Worm (Caenorhabditis elegans) whole organism, young adult: Measurements from ENCODE around the gene tbc-3.

Experiments used
- B0336.3 ChIP-seq: fragments of 200-800 bp; sonication (Bioruptor generic); IDR thresholded peaks from 2 replicates; pipeline ENCODE4 v1.3.6; 2022; ENCODE audit warnings: missing genetic modification characterization, missing compliant biosample characterization
- C06A6.2 ChIP-seq: fragments of 200-800 bp; sonication (Bioruptor generic); conservative IDR thresholded peaks from 2 replicates; pipeline ENCODE4 v1.3.6; 2022; ENCODE audit warnings: missing genetic modification characterization, missing compliant biosample characterization
- D2030.7 ChIP-seq: fragments of 200-800 bp; sonication (Bioruptor generic); IDR thresholded peaks from 2 replicates; pipeline ENCODE4 v1.3.6; 2022; ENCODE audit warnings: missing genetic modification reagents, missing genetic modification characterization, missing compliant biosample characterization
- F37B4.10 ChIP-seq: fragments of 200-800 bp; sonication (Bioruptor generic); IDR thresholded peaks from 2 replicates; pipeline ENCODE4 v1.3.6; 2022; ENCODE audit warnings: missing genetic modification characterization, missing compliant biosample characterization
- F57A8.1 ChIP-seq: fragments of 200-800 bp; sonication (Bioruptor generic); optimal IDR thresholded peaks from 2 replicates; lab custom pipeline; 2018; ENCODE audit warnings: mild to moderate bottlenecking, missing genetic modification characterization, moderate library complexity, missing compliant biosample characterization
- K12H6.12 ChIP-seq: fragments of 200-800 bp; sonication (Bioruptor generic); optimal IDR thresholded peaks from 2 replicates; lab custom pipeline; 2018; ENCODE audit warnings: mild to moderate bottlenecking, missing genetic modification characterization, missing compliant biosample characterization
- T07F8.4 ChIP-seq: sonication (generic microtip); optimal IDR thresholded peaks from 2 replicates; lab custom pipeline; 2016; ENCODE audit warnings: mild to moderate bottlenecking, missing genetic modification characterization, moderate library complexity, missing compliant biosample characterization
- T26A5.8 ChIP-seq: sonication (generic microtip); optimal IDR thresholded peaks from 2 replicates; lab custom pipeline; 2016; ENCODE audit warnings: missing genetic modification characterization, missing compliant biosample characterization
- Y53F4B.3 ChIP-seq: fragments of 200-800 bp; sonication (Bioruptor generic); IDR thresholded peaks from 2 replicates; pipeline ENCODE4 v1.3.6; 2022; ENCODE audit warnings: missing genetic modification reagents, missing genetic modification characterization, missing compliant biosample characterization
- Y56A3A.18 ChIP-seq: fragments of 200-800 bp; sonication (Bioruptor generic); IDR thresholded peaks from 2 replicates; pipeline ENCODE4 v1.3.6; 2022; ENCODE audit warnings: missing genetic modification reagents, missing genetic modification characterization, missing compliant biosample characterization
- Y67H2A.10 ChIP-seq: fragments of 200-800 bp; sonication (Bioruptor generic); conservative IDR thresholded peaks from 2 replicates; pipeline ENCODE4 v1.3.6; 2022; ENCODE audit warnings: missing genetic modification reagents, missing genetic modification characterization, missing compliant biosample characterization
- Y79H2A.3 ChIP-seq: fragments of 200-800 bp; sonication (Bioruptor generic); conservative IDR thresholded peaks from 2 replicates; pipeline ENCODE4 v1.3.6; 2022; ENCODE audit warnings: missing genetic modification reagents, missing genetic modification characterization, missing compliant biosample characterization
- Y95B8A.8 ChIP-seq: fragments of 200-800 bp; sonication (Bioruptor generic); IDR thresholded peaks from 2 replicates; pipeline ENCODE4 v1.3.6; 2022; ENCODE audit warnings: missing genetic modification reagents, missing genetic modification characterization, missing compliant biosample characterization
- akir-1 ChIP-seq: fragments of 200-800 bp; sonication (Bioruptor generic); optimal IDR thresholded peaks from 2 replicates; lab custom pipeline; 2018; ENCODE audit warnings: mild to moderate bottlenecking, missing genetic modification characterization, moderate library complexity, missing compliant biosample characterization
- aptf-2 ChIP-seq: fragments of 200-800 bp; sonication (Bioruptor generic); conservative IDR thresholded peaks from 2 replicates; pipeline ENCODE4 v1.3.6; 2022; ENCODE audit warnings: missing genetic modification reagents, missing genetic modification characterization, missing compliant biosample characterization
- athp-1 ChIP-seq: sonication (generic microtip); optimal IDR thresholded peaks from 2 replicates; lab custom pipeline; 2017; ENCODE audit warnings: mild to moderate bottlenecking, missing genetic modification characterization, missing compliant biosample characterization
- bed-1 ChIP-seq: fragments of 200-800 bp; sonication (Bioruptor generic); IDR thresholded peaks from 2 replicates; pipeline ENCODE4 v1.3.6; 2022; ENCODE audit warnings: missing genetic modification reagents, missing genetic modification characterization, missing compliant biosample characterization
- ccch-3 ChIP-seq: fragments of 200-800 bp; sonication (Bioruptor generic); optimal IDR thresholded peaks from 2 replicates; lab custom pipeline; 2018; ENCODE audit warnings: mild to moderate bottlenecking, missing genetic modification characterization, missing compliant biosample characterization
- ceh-27 ChIP-seq: fragments of 200-800 bp; sonication (Bioruptor generic); optimal IDR thresholded peaks from 2 replicates; lab custom pipeline; 2018; ENCODE audit warnings: mild to moderate bottlenecking, missing genetic modification characterization, moderate library complexity, missing compliant biosample characterization
- ceh-58 ChIP-seq: fragments of 200-800 bp; sonication (Bioruptor generic); IDR thresholded peaks from 2 replicates; pipeline ENCODE4 v1.3.6; 2022; ENCODE audit warnings: missing genetic modification characterization, missing compliant biosample characterization
- ceh-79 ChIP-seq: sonication (generic microtip); optimal IDR thresholded peaks from 2 replicates; lab custom pipeline; 2017; ENCODE audit warnings: mild to moderate bottlenecking, missing genetic modification characterization, missing compliant biosample characterization
- die-1 ChIP-seq: sonication (generic microtip); optimal IDR thresholded peaks from 2 replicates; lab custom pipeline; 2016; ENCODE audit warnings: missing genotype, mild to moderate bottlenecking, missing genetic modification characterization, missing compliant biosample characterization
- efl-1 ChIP-seq: fragments of 150-350 bp; optimal IDR thresholded peaks from 2 replicates; lab custom pipeline; 2014; ENCODE audit warnings: missing biosample characterization, missing genetic modification reagents, missing genetic modification characterization
- egl-18 ChIP-seq: fragments of 200-800 bp; sonication (Bioruptor generic); IDR thresholded peaks from 2 replicates; pipeline ENCODE4 v1.3.6; 2022; ENCODE audit warnings: missing genetic modification reagents, missing genetic modification characterization, missing compliant biosample characterization
- egrh-3 ChIP-seq: fragments of 200-800 bp; sonication (Bioruptor generic); IDR thresholded peaks from 2 replicates; pipeline ENCODE4 v1.3.6; 2022; ENCODE audit warnings: missing genetic modification reagents, missing genetic modification characterization, missing compliant biosample characterization
- ekl-4 ChIP-seq: fragments of 200-800 bp; sonication (Bioruptor generic); IDR thresholded peaks from 2 replicates; pipeline ENCODE4 v1.3.6; 2022; ENCODE audit warnings: missing genetic modification reagents, missing genetic modification characterization, missing compliant biosample characterization
- him-1 ChIP-seq: sonication (generic microtip); optimal IDR thresholded peaks from 2 replicates; lab custom pipeline; 2016; ENCODE audit warnings: missing genotype, missing genetic modification reagents, missing genetic modification characterization, missing compliant biosample characterization
- hlh-26 ChIP-seq: fragments of 200-800 bp; sonication (Bioruptor generic); conservative IDR thresholded peaks from 2 replicates; pipeline ENCODE4 v1.3.6; 2022; ENCODE audit warnings: missing genetic modification reagents, missing genetic modification characterization, missing compliant biosample characterization
- madf-10 ChIP-seq: sonication (generic microtip); optimal IDR thresholded peaks from 2 replicates; lab custom pipeline; 2016; ENCODE audit warnings: mild to moderate bottlenecking, missing genetic modification characterization, missing compliant biosample characterization
- madf-3 ChIP-seq: fragments of 200-800 bp; sonication (Bioruptor generic); IDR thresholded peaks from 2 replicates; pipeline ENCODE4 v1.3.6; 2022; ENCODE audit warnings: missing genetic modification reagents, missing genetic modification characterization, missing compliant biosample characterization
- mcd-1 ChIP-seq: fragments of 200-800 bp; sonication (Bioruptor generic); IDR thresholded peaks from 2 replicates; pipeline ENCODE4 v1.3.6; 2022; ENCODE audit warnings: missing genetic modification reagents, missing genetic modification characterization, missing compliant biosample characterization
- nhr-120 ChIP-seq: fragments of 200-800 bp; sonication (Bioruptor generic); IDR thresholded peaks from 2 replicates; pipeline ENCODE4 v1.3.6; 2022; ENCODE audit warnings: missing genetic modification characterization, missing compliant biosample characterization
- nhr-179 ChIP-seq: sonication (generic microtip); optimal IDR thresholded peaks from 2 replicates; lab custom pipeline; 2016; ENCODE audit warnings: mild to moderate bottlenecking, missing genetic modification characterization, missing compliant biosample characterization
- nhr-80 ChIP-seq: sonication (generic microtip); optimal IDR thresholded peaks from 2 replicates; lab custom pipeline; 2016; ENCODE audit warnings: missing genetic modification characterization, missing compliant biosample characterization
- rpc-1 ChIP-seq, 2 experiments: fragments of 150-350 bp in 1 of 2; sonication (generic microtip) in 1 of 2; optimal IDR thresholded peaks; 2 replicates each; lab custom pipeline; 2014 to 2018; ENCODE audit warnings: missing biosample characterization in 1 of 2, missing genetic modification characterization in 1 of 2, missing genetic modification reagents in 1 of 2, missing genotype in 1 of 2
- sea-2 ChIP-seq: fragments of 200-800 bp; sonication (Bioruptor generic); IDR thresholded peaks from 2 replicates; pipeline ENCODE4 v1.3.6; 2022; ENCODE audit warnings: missing genetic modification characterization, missing compliant biosample characterization
- zfh-2 ChIP-seq: fragments of 200-800 bp; sonication (Bioruptor generic); conservative IDR thresholded peaks from 2 replicates; pipeline ENCODE4 v1.3.6; 2022; ENCODE audit warnings: missing genetic modification reagents, missing genetic modification characterization, missing compliant biosample characterization

tbc-3 gene

DNA sequence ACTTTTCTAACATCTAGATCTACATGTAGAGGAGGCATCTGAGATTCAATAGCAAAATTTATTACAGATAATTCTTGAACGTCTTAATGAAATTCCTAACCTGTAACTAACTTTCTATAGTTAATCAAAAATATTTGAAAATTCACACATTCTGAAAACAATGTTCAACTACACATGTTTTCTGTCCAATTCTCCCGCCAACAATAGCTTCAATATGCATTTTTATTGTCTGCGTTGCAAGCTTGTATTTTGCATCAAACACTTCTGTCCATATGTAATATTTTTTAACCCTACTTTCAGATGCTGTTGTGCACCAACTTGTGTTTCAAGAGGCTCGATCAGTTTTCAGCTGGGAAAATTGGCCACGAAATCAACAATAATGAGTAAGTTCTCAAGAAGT, at the start of gene tbc-3:
TSS of gene tbc-3 (plus strand) at position 301 of the 400 bp plus-strand sequence.
- TF ChIP-seq Y67H2A.10 (GFP tag; lab: Robert Waterston, UW) (no peak), ccch-3 (no peak), ceh-27 (GFP tag; lab: Kevin White, UChicago) (no peak), T26A5.8 (tag; lab: Kevin White, UChicago) (no peak), rpc-1 (optimal IDR thresholded peaks at IDR 0.05; lab: Kevin White, UChicago) (no peak), rpc-1 (tag; optimal IDR thresholded peaks at IDR 0.05; lab: Kevin White, UChicago) (no peak), F57A8.1 (GFP tag; lab: Kevin White, UChicago) (no peak), sea-2 (GFP tag; lab: Robert Waterston, UW) (no peak), nhr-179 (no peak), F37B4.10 (no peak), ekl-4 (no peak), D2030.7 (GFP tag; lab: Robert Waterston, UW) (no peak), madf-10 (tag; lab: Kevin White, UChicago) (no peak), Y79H2A.3 (GFP tag; lab: Robert Waterston, UW) (no peak), T07F8.4 (tag; lab: Kevin White, UChicago) (no peak), egl-18 (GFP tag; lab: Robert Waterston, UW) (no peak), akir-1 (no peak), B0336.3 (GFP tag; lab: Robert Waterston, UW) (no peak), Y95B8A.8 (no peak), ceh-58 (GFP tag; lab: Robert Waterston, UW) (no peak)

DNA sequence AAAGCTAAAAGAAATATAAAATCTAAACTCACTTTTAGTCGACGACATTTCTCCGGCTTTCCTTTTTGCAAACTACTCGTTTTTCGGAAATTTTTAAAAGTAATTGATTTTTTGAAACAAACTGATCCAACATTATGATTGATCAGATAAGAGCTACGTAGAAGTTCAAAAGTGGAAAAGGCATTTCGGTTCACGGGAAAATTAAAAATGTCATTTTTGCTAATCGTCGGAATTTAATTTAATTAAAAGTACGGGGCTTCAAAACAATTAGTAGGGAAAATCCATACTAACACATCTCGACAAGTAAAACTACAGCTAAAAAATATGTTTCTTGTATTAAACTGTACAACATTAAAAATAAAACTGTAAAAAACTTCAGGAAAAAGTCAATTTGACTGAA, 49.2 kb upstream of the tbc-3 start, which contains the start of gene K07F5.8:
TSS of gene K07F5.8 (minus strand) at position 101 of the 400 bp plus-strand sequence.
- TF ChIP-seq aptf-2 (GFP tag; lab: Robert Waterston, UW) (no peak), ceh-79 (tag; lab: Kevin White, UChicago) (no peak), bed-1 (GFP tag; lab: Robert Waterston, UW) (no peak), C06A6.2 (GFP tag; lab: Robert Waterston, UW) (no peak), K12H6.12 (tag; lab: Kevin White, UChicago) (no peak)

DNA sequence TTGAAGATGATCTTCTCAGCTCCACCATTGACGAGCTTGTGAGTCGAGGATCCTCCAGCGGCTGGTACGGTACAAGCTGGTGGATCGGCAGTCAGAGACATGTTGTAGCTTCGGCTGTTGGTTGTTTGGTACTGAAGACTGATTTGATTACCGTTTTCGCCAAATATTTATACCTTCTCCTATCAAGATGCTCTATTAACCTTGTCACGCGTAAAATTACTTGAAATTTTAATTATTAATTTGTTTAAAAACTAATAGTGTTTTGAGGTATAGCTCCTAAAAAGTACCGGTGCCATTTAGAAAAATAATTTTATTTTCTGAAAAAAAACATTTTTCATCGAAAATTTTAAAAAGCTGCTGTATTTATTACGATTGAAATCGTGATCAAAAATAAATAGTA, 47.9 kb upstream of the tbc-3 start, which contains the start of gene ssp-10:
TSS of gene ssp-10 (minus strand) at position 101 of the 400 bp plus-strand sequence.
- no peak for TF ChIP-seq efl-1 (GFP tag; lab: Kevin White, UChicago)

DNA sequence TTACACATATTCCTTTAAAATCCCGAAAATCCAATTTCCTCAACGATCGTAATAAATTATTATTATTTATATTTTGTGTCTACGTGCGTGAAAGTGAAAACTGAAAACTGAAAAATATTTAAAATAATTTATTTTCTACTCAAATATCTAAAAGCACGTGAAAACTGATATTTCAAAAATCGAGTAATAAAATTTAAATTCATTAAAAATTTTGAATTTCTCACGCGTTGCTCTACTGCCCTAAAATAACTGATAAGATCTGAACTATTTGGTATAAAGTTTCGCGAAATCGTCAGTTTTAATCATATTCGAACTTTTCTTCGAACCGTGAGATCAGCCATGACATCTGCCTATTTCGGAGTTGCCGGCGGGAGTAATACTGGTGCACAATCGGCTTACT, 46.6 kb upstream of the tbc-3 start, which contains the start of gene ssq-1:
TSS of gene ssq-1 (plus strand) at position 301 of the 400 bp plus-strand sequence.
- TF ChIP-seq athp-1 (tag; lab: Kevin White, UChicago) (no peak), nhr-80 (tag; lab: Kevin White, UChicago) (no peak), him-1 (tag; lab: Kevin White, UChicago) (no peak), Y53F4B.3 (GFP tag; lab: Robert Waterston, UW) (no peak)

DNA sequence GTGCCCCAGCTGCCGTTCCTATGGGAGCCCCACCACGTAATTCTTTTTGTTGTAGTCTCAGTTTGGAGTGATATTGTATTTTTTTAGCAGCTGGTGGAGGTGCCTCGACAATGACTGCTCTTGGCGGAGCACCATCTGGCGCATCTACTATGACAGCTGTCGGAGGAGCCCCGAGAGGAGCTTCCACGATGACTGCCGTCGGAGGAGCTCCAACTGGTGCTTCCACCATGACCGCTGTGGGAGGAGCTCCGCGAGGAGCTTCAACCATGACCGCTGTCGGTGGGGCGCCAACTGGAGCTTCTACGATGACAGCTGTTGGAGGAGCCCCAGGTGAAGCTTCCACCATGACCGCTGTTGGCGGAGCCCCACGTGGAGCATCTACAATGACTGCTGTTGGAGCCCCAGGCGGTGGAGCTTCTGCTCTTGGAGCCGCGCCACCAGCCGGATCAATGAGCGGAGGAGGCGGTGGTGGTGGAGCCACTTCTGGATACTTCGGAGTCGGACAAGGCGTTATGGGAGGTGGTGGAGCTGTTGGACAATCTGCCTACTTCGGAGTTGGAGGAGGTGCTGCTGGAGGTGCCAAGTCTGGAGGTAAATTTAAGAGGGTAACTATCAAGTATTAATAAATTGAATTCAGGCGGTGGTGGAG, 45.9 kb upstream of the tbc-3 start:
- TF ChIP-seq F37B4.10 (no peak), madf-3 (GFP tag; lab: Robert Waterston, UW) (0 out of 2 replicates have a peak, but pooled peaks have one; percentile 2), akir-1 (no peak), hlh-26 (GFP tag; lab: Robert Waterston, UW) (0 out of 2 replicates have a peak, but pooled peaks have one; percentile 24), mcd-1 (GFP tag; lab: Robert Waterston, UW) (0 out of 2 replicates have a peak, but pooled peaks have one; percentile 5), Y56A3A.18 (GFP tag; lab: Robert Waterston, UW) (0 out of 2 replicates have a peak, but pooled peaks have one; percentile 20), nhr-120 (GFP tag; lab: Robert Waterston, UW) (0 out of 2 replicates have a peak, but pooled peaks have one; percentile 9), zfh-2 (peak; percentile 76), die-1 (no peak), egrh-3 (GFP tag; lab: Robert Waterston, UW) (peak; percentile 73)
